Worm (Caenorhabditis elegans) whole organism, L4 larva: ENCODE data around the gene F02D8.1.

Experiments
- F49E8.2 ChIP-seq: sonication (generic microtip); optimal IDR thresholded peaks from 2 replicates; lab custom pipeline; 2016; ENCODE audit warnings: missing compliant biosample characterization, mild to moderate bottlenecking, missing genetic modification characterization, borderline replicate concordance
- R02D3.7 ChIP-seq: fragments of 150-350 bp; sonication (generic microtip); optimal IDR thresholded peaks from 3 replicates; lab custom pipeline; 2014; ENCODE audit warnings: missing biosample characterization, missing genetic modification characterization
- T26A8.4 ChIP-seq: fragments of 200-800 bp; sonication (Bioruptor generic); IDR thresholded peaks from 2 replicates; pipeline ENCODE4 v1.3.6; 2022; ENCODE audit warnings: missing genetic modification characterization, missing compliant biosample characterization
- Y105C5A.15 ChIP-seq: fragments of 200-800 bp; sonication (Bioruptor generic); IDR thresholded peaks from 2 replicates; pipeline ENCODE4 v1.3.6; 2022; ENCODE audit warnings: missing genetic modification characterization, missing compliant biosample characterization
- Y48G9A.11 ChIP-seq: fragments of 200-800 bp; sonication (Bioruptor generic); IDR thresholded peaks from 2 replicates; pipeline ENCODE4 v1.3.6; 2022; ENCODE audit warnings: missing genetic modification reagents, missing genetic modification characterization, missing compliant biosample characterization
- Y5F2A.4 ChIP-seq: fragments of 200-800 bp; sonication (Bioruptor generic); optimal IDR thresholded peaks from 2 replicates; lab custom pipeline; 2018; ENCODE audit warnings: mild to moderate bottlenecking, missing genetic modification characterization, missing compliant biosample characterization
- aha-1 ChIP-seq: fragments of 150-350 bp; peaks from one replicate; lab custom pipeline; 2014; ENCODE audit warnings: missing biosample characterization, missing genetic modification characterization
- aly-2 ChIP-seq: sonication (generic microtip); optimal IDR thresholded peaks from 2 replicates; lab custom pipeline; 2018; ENCODE audit warnings: missing biosample characterization, missing genetic modification characterization
- ceh-28 ChIP-seq: fragments of 150-350 bp; optimal IDR thresholded peaks from 2 replicates; lab custom pipeline; 2014; ENCODE audit warnings: missing biosample characterization, missing genetic modification reagents, missing genetic modification characterization
- ctbp-1 ChIP-seq: fragments of 200-800 bp; sonication (Bioruptor generic); IDR thresholded peaks from 2 replicates; pipeline ENCODE4 v1.3.6; 2022; ENCODE audit warnings: missing genetic modification reagents, missing genetic modification characterization, missing compliant biosample characterization
- daf-16 ChIP-seq, 3 experiments: sonication (generic microtip); optimal IDR thresholded peaks; 2 replicates each; lab custom pipeline; 2016 to 2017; ENCODE audit warnings: missing genetic modification characterization in 3 of 3, missing genetic modification reagents in 3 of 3, mild to moderate bottlenecking in 2 of 3, missing compliant biosample characterization in 2 of 3, missing biosample characterization in 1 of 3, moderate library complexity in 1 of 3
- daf-19 ChIP-seq: fragments of 200-800 bp; sonication (Bioruptor generic); conservative IDR thresholded peaks from 2 replicates; pipeline ENCODE4 v1.3.6; 2022; ENCODE audit warnings: missing genetic modification characterization, missing compliant biosample characterization
- daf-8 ChIP-seq: fragments of 200-800 bp; sonication (Bioruptor generic); IDR thresholded peaks from 2 replicates; pipeline ENCODE4 v1.3.6; 2022; ENCODE audit warnings: missing genetic modification characterization, missing compliant biosample characterization
- dmd-6 ChIP-seq: fragments of 200-800 bp; sonication (Bioruptor generic); IDR thresholded peaks from 2 replicates; pipeline ENCODE4 v1.3.6; 2022; ENCODE audit warnings: missing genetic modification reagents, missing genetic modification characterization, missing compliant biosample characterization
- egl-43 ChIP-seq: fragments of 200-800 bp; sonication (Bioruptor generic); IDR thresholded peaks from 2 replicates; pipeline ENCODE4 v1.3.6; 2022; ENCODE audit warnings: missing genetic modification reagents, missing genetic modification characterization, missing compliant biosample characterization
- hif-1 ChIP-seq, 2 experiments: sonication (generic microtip); optimal IDR thresholded peaks; 2 replicates each; lab custom pipeline; 2016 to 2017; ENCODE audit warnings: missing compliant biosample characterization in 2 of 2, missing genetic modification characterization in 2 of 2, missing genetic modification reagents in 2 of 2, missing genotype in 2 of 2, mild to moderate bottlenecking in 1 of 2
- jun-1 ChIP-seq: fragments of 150-350 bp; optimal IDR thresholded peaks from 2 replicates; lab custom pipeline; 2014; ENCODE audit warnings: missing biosample characterization, missing genetic modification reagents, missing genetic modification characterization
- lin-13 ChIP-seq: fragments of 150-350 bp; optimal IDR thresholded peaks from 2 replicates; lab custom pipeline; 2014; ENCODE audit warnings: missing biosample characterization, missing genetic modification reagents, missing genetic modification characterization
- lin-38 ChIP-seq: fragments of 200-800 bp; sonication (Bioruptor generic); IDR thresholded peaks from 2 replicates; pipeline ENCODE4 v1.3.6; 2022; ENCODE audit warnings: missing genetic modification reagents, missing genetic modification characterization, missing compliant biosample characterization
- lin-39 ChIP-seq: fragments of 150-350 bp; optimal IDR thresholded peaks from 2 replicates; lab custom pipeline; 2014; ENCODE audit warnings: missing biosample characterization, missing genetic modification reagents, missing genetic modification characterization
- lir-3 ChIP-seq: sonication (generic microtip); optimal IDR thresholded peaks from 2 replicates; lab custom pipeline; 2016; ENCODE audit warnings: mild to moderate bottlenecking, missing genetic modification characterization, missing compliant biosample characterization
- madf-5 ChIP-seq, 2 experiments: fragments of 200-800 bp; sonication (Bioruptor generic); IDR thresholded peaks; 2 replicates each; pipeline ENCODE4 v1.3.6; 2022; ENCODE audit warnings: missing compliant biosample characterization in 2 of 2, missing genetic modification characterization in 2 of 2
- madf-9 ChIP-seq: fragments of 200-800 bp; sonication (Bioruptor generic); conservative IDR thresholded peaks from 2 replicates; pipeline ENCODE4 v1.3.6; 2022; ENCODE audit warnings: missing genetic modification reagents, missing genetic modification characterization, missing compliant biosample characterization
- mdt-29 ChIP-seq: fragments of 200-800 bp; sonication (Bioruptor generic); IDR thresholded peaks from 2 replicates; pipeline ENCODE4 v1.3.6; 2022; ENCODE audit warnings: missing genetic modification reagents, missing genetic modification characterization, missing compliant biosample characterization
- mep-1 ChIP-seq: fragments of 150-350 bp; sonication (generic microtip); optimal IDR thresholded peaks from 3 replicates; lab custom pipeline; 2014; ENCODE audit warnings: missing biosample characterization, missing genetic modification characterization
- mes-2 ChIP-seq: sonication (generic microtip); optimal IDR thresholded peaks from 2 replicates; lab custom pipeline; 2016; ENCODE audit warnings: missing genotype, mild to moderate bottlenecking, missing genetic modification characterization, missing compliant biosample characterization; ENCODE audit not compliant: poor library complexity, severe bottlenecking
- nhr-102 ChIP-seq: sonication (generic microtip); optimal IDR thresholded peaks from 2 replicates; lab custom pipeline; 2016; ENCODE audit warnings: mild to moderate bottlenecking, missing genetic modification characterization, moderate library complexity, missing compliant biosample characterization
- nhr-111 ChIP-seq: fragments of 200-800 bp; sonication (Bioruptor generic); optimal IDR thresholded peaks from 2 replicates; lab custom pipeline; 2018; ENCODE audit warnings: mild to moderate bottlenecking, missing genetic modification characterization, missing compliant biosample characterization
- nhr-25 ChIP-seq: sonication (generic microtip); optimal IDR thresholded peaks from 2 replicates; lab custom pipeline; 2017; ENCODE audit warnings: missing genetic modification characterization, mild to moderate bottlenecking, missing compliant biosample characterization, antibody characterized with exemption, moderate library complexity, borderline replicate concordance; ENCODE audit not compliant: insufficient read depth
- nhr-6 ChIP-seq: fragments of 150-350 bp; optimal IDR thresholded peaks from 2 replicates; lab custom pipeline; 2014; ENCODE audit warnings: missing biosample characterization, missing genetic modification characterization
- pha-4 ChIP-seq, 2 experiments: fragments of 150-350 bp in 1 of 2; fragments of 200-800 bp in 1 of 2; sonication (Bioruptor generic) in 1 of 2; IDR thresholded peaks in 1 of 2; optimal IDR thresholded peaks in 1 of 2; 2 replicates each; pipeline versions ENCODE4 v1.3.6 to Lab custom; 2014 to 2022; ENCODE audit warnings: missing genetic modification characterization in 2 of 2, missing genetic modification reagents in 2 of 2, missing biosample characterization in 1 of 2, missing compliant biosample characterization in 1 of 2
- pqm-1 ChIP-seq: sonication (generic microtip); optimal IDR thresholded peaks from 2 replicates; lab custom pipeline; 2017; ENCODE audit warnings: missing biosample characterization, missing genetic modification characterization
- set-16 ChIP-seq: fragments of 200-800 bp; sonication (Bioruptor generic); IDR thresholded peaks from 2 replicates; pipeline ENCODE4 v1.3.6; 2022; ENCODE audit warnings: missing genetic modification reagents, missing genetic modification characterization, missing compliant biosample characterization
- snpc-1.2 ChIP-seq: fragments of 200-800 bp; sonication (Bioruptor generic); IDR thresholded peaks from 2 replicates; pipeline ENCODE4 v1.3.6; 2022; ENCODE audit warnings: missing genetic modification reagents, missing genetic modification characterization, missing compliant biosample characterization
- snpc-4 ChIP-seq: fragments of 150-350 bp; optimal IDR thresholded peaks from 2 replicates; lab custom pipeline; 2014; ENCODE audit warnings: missing biosample characterization, missing genetic modification characterization
- unc-130 ChIP-seq: sonication (generic microtip); optimal IDR thresholded peaks from 2 replicates; lab custom pipeline; 2016; ENCODE audit warnings: missing genetic modification reagents, missing genetic modification characterization, missing compliant biosample characterization
- unc-62 ChIP-seq, 3 experiments: fragments of 150-350 bp in 1 of 3; sonication (generic microtip); optimal IDR thresholded peaks in 2 of 3; peaks in 1 of 3; 1 replicate in 1 of 3; 2 replicates in 2 of 3; lab custom pipeline; 2014 to 2017; ENCODE audit warnings: missing biosample characterization in 3 of 3, missing genetic modification characterization in 3 of 3, missing genetic modification reagents in 3 of 3, missing genotype in 1 of 3
- zfp-3 ChIP-seq: fragments of 200-800 bp; sonication (Bioruptor generic); conservative IDR thresholded peaks from 2 replicates; pipeline ENCODE4 v1.3.6; 2022; ENCODE audit warnings: missing genetic modification reagents, missing genetic modification characterization, missing compliant biosample characterization

The F02D8.1 gene

DNA sequence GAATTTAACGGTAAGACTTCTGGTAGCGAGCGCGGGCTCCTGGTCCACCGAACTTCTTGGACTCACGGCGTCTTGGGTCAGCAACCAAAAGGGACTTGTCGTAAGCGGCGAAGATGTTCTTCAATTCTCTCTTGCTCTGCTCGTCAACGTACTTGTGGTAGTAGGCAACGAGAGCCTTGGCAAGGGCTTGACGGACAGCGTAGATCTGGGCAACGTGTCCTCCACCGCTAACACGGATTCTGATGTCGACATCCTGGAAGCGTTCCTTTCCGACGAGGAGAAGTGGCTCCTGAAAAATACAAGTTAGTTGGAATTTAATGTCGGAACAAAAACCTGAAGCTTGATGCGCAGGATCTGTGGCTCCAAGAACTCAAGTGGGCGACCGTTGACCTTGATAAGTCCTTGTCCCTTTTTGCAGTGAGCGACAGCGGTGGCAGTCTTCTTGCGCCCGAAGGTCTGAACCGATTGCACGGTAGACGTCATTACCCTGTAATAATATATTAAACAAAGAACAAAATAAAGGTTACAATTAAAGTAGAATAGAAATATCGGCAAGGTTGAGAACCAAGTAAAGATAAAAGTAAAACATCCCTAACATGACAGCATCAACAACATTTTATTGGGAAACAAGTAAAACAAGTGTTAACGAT, 21.7 kb upstream of the F02D8.1 start, which contains the start of gene rps-16:
TSS of gene rps-16 (minus strand) at position 487 of the 650 bp plus-strand sequence.
- TF ChIP-seq nhr-102 (tag; lab: Kevin White, UChicago) (peak; percentile 1), nhr-111 (GFP tag; lab: Kevin White, UChicago) (peak; percentile 89), F49E8.2 (tag; lab: Kevin White, UChicago) (peak; percentile 68), mep-1 (tag; lab: Kevin White, UChicago) (no peak), daf-8 (GFP tag; lab: Robert Waterston, UW) (no peak), daf-16 (GFP tag; optimal IDR thresholded peaks at IDR 0.05; lab: Kevin White, UChicago) (peak in 1 of 2 experiments; percentile 21), daf-16 (tag; optimal IDR thresholded peaks at IDR 0.05; lab: Kevin White, UChicago) (no peak), pqm-1 (tag; lab: Kevin White, UChicago) (no peak), T26A8.4 (GFP tag; lab: Robert Waterston, UW) (0 out of 2 replicates have a peak, but pooled peaks have one; percentile 19), pha-4 (GFP tag; IDR thresholded peaks at IDR 0.05; lab: Robert Waterston, UW) (peak; percentile 64; the same call in 1 of the 2 replicates), pha-4 (tag; optimal IDR thresholded peaks at IDR 0.05; lab: Kevin White, UChicago) (no peak), aha-1 (tag; lab: Kevin White, UChicago) (peak; percentile 90), madf-9 (GFP tag; lab: Robert Waterston, UW) (no peak), nhr-6 (tag; lab: Kevin White, UChicago) (no peak), lin-38 (GFP tag; lab: Robert Waterston, UW) (peak; percentile 82), daf-19 (GFP tag; lab: Robert Waterston, UW) (peak; percentile 54; the same call in 1 of the 2 replicates), mdt-29 (GFP tag; lab: Robert Waterston, UW) (peak; percentile 68; the same call in 1 of the 2 replicates), unc-62 (GFP tag; optimal IDR thresholded peaks at IDR 0.05 in 1 of 2; lab: Kevin White, UChicago) (peak in 1 of 2 experiments; percentile 81), unc-62 (tag; optimal IDR thresholded peaks at IDR 0.05; lab: Kevin White, UChicago) (no peak), Y105C5A.15 (peak; percentile 69; the same call in 1 of the 2 replicates), R02D3.7 (no peak), Y5F2A.4 (GFP tag; lab: Kevin White, UChicago) (peak; percentile 47), lin-13 (GFP tag; lab: Kevin White, UChicago) (peak; percentile 38), nhr-25 (tag; lab: Kevin White, UChicago) (peak; percentile 32), ceh-28 (tag; lab: Kevin White, UChicago) (no peak), ctbp-1 (GFP tag; lab: Robert Waterston, UW) (peak; percentile 65; the same call in 1 of the 2 replicates), madf-5 (GFP tag; IDR thresholded peaks at IDR 0.05; lab: Robert Waterston, UW) (0 out of 4 replicates have a peak, but pooled peaks of 1 of the 2 experiments have one; percentile 38), egl-43 (GFP tag; lab: Robert Waterston, UW) (peak; percentile 49; the same call in 1 of the 2 replicates), snpc-1.2 (GFP tag; lab: Robert Waterston, UW) (peak; percentile 10; the same call in 1 of the 2 replicates), Y48G9A.11 (GFP tag; lab: Robert Waterston, UW) (peak; percentile 58), mes-2 (peak; percentile 22), set-16 (GFP tag; lab: Robert Waterston, UW) (peak; percentile 40; the same call in 1 of the 2 replicates), aly-2 (tag; lab: Kevin White, UChicago) (peak; percentile 17)

DNA sequence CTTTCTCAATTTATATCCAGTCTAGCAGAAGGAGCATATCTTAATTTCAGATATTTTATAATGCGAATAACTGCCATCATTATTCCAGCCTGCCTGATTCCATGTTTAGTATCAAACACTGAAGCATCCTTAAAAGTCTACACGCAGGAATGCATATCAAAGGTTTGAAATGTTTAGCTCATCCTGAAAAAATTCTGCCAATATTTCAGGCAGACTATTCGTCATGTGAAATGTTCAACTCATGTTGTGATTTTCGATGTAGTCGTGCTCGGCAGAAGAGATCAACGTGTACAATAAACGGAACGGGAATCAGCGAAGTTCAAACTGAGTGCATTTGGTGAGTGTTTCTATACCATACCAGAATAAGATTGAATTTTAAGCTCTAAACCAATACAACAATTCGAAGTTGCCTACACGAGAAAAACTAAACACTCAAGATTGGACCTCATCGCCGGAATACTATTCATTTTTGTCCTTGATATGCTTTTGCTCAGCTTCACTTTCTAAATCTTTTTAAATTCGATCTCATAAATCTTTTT, 21.1 kb upstream of the F02D8.1 start, which contains the start of gene T01C3.11:
TSS of gene T01C3.11 (plus strand) at position 51 of the 539 bp plus-strand sequence.
- TF ChIP-seq snpc-1.2 (GFP tag; lab: Robert Waterston, UW) (0 out of 2 replicates have a peak, but pooled peaks have one; percentile 35), jun-1 (tag; lab: Kevin White, UChicago) (no peak), dmd-6 (GFP tag; lab: Robert Waterston, UW) (no peak), egl-43 (GFP tag; lab: Robert Waterston, UW) (no peak), Y48G9A.11 (GFP tag; lab: Robert Waterston, UW) (peak; percentile 63; the same call in 1 of the 2 replicates), Y105C5A.15 (0 out of 2 replicates have a peak, but pooled peaks have one; percentile 20), T26A8.4 (GFP tag; lab: Robert Waterston, UW) (no peak), snpc-4 (tag; lab: Kevin White, UChicago) (no peak), unc-130 (GFP tag; lab: Kevin White, UChicago) (no peak), hif-1 (tag; optimal IDR thresholded peaks at IDR 0.05; lab: Kevin White, UChicago) (no peak), lir-3 (tag; lab: Kevin White, UChicago) (no peak), lin-39 (tag; lab: Kevin White, UChicago) (no peak), lin-38 (GFP tag; lab: Robert Waterston, UW) (peak; percentile 54), mdt-29 (GFP tag; lab: Robert Waterston, UW) (no peak), zfp-3 (0 out of 2 replicates have a peak, but pooled peaks have one; percentile 19)
